Worm (Caenorhabditis elegans) whole organism, young adult: Measurements from ENCODE around the gene snx-6.

ENCODE experiments used
- Y95B8A.8 ChIP-seq: fragments of 200-800 bp; sonication (Bioruptor generic); IDR thresholded peaks from 2 replicates; pipeline ENCODE4 v1.3.6; 2022; ENCODE audit warnings: missing genetic modification reagents, missing genetic modification characterization, missing compliant biosample characterization
- ama-1 ChIP-seq, 3 experiments: fragments of 150-350 bp in 1 of 3; sonication (generic microtip) in 2 of 3; optimal IDR thresholded peaks; 2 replicates each; lab custom pipeline; 2014 to 2018; ENCODE audit warnings: missing biosample characterization in 2 of 3, missing genetic modification characterization in 2 of 3, missing genetic modification reagents in 2 of 3
- egrh-3 ChIP-seq: fragments of 200-800 bp; sonication (Bioruptor generic); IDR thresholded peaks from 2 replicates; pipeline ENCODE4 v1.3.6; 2022; ENCODE audit warnings: missing genetic modification reagents, missing genetic modification characterization, missing compliant biosample characterization
- hrde-1 ChIP-seq: sonication (generic microtip); optimal IDR thresholded peaks from 2 replicates; lab custom pipeline; 2016; ENCODE audit warnings: missing genetic modification characterization, mild to moderate bottlenecking, missing compliant biosample characterization, moderate library complexity, missing genotype, missing genetic modification reagents, borderline replicate concordance
- nfya-2 ChIP-seq: fragments of 200-800 bp; sonication (Bioruptor generic); IDR thresholded peaks from 2 replicates; pipeline ENCODE4 v1.3.6; 2022; ENCODE audit warnings: missing genetic modification reagents, missing genetic modification characterization, missing compliant biosample characterization
- sdz-38 ChIP-seq: sonication (generic microtip); optimal IDR thresholded peaks from 2 replicates; lab custom pipeline; 2016; ENCODE audit warnings: missing genotype, missing genetic modification characterization, missing compliant biosample characterization
- unc-62 ChIP-seq: fragments of 150-350 bp; optimal IDR thresholded peaks from 2 replicates; lab custom pipeline; 2014; ENCODE audit warnings: missing biosample characterization, missing genetic modification reagents, missing genetic modification characterization

DNA sequence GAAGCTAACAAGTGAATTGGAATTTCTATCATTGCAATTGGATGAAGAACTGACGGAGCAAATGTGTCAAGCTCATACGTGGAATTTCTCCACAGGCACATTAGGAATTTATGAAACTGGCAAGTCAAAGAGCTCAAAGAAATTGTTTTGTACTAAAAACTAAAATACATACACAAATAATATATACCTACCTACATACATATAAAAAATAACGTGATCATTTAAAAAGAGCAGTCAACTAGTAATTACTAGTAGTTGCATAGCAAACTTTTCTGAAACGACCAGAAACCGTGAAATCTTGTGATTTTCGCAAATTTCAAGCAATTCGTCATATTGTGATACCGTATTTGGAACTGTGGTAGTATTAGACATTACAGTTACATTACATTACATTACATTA is 34.2 kb upstream of the snx-6 start, which contains the start of gene srh-133:
- no peak for TF ChIP-seq ama-1 (optimal IDR thresholded peaks at IDR 0.05; lab: Kevin White, UChicago)
- no peak for TF ChIP-seq ama-1 (GFP tag; optimal IDR thresholded peaks at IDR 0.05; lab: Kevin White, UChicago)
- no peak for TF ChIP-seq hrde-1
- no peak for TF ChIP-seq sdz-38 (tag; lab: Kevin White, UChicago)
- TF ChIP-seq unc-62 (GFP tag; lab: Kevin White, UChicago), result no peak
- no peak for TF ChIP-seq nfya-2 (GFP tag; lab: Robert Waterston, UW)
- no peak for TF ChIP-seq egrh-3 (GFP tag; lab: Robert Waterston, UW)
- no peak for TF ChIP-seq Y95B8A.8
